Fruit fly (Drosophila melanogaster) whole organism, embryonic: ENCODE measurements around the gene CG10348.
A peak's percentile ranks its signal among the peaks of the same experiment; 100 is the strongest.

Experiments used
- Ada2b ChIP-seq: fragments of 200-800 bp; sonication (Bioruptor generic); IDR thresholded peaks from 2 replicates; pipeline ENCODE4 v1.3.6; 2022; ENCODE audit warnings: missing biosample characterization, missing genetic modification characterization
- CG10274 ChIP-seq: fragments of 200-800 bp; sonication (Bioruptor generic); optimal IDR thresholded peaks from 3 replicates; lab custom pipeline; 2017; ENCODE audit warnings: missing biosample characterization, mild to moderate bottlenecking, missing genetic modification characterization
- CG10366 ChIP-seq: fragments of 200-800 bp; sonication (Bioruptor generic); IDR thresholded peaks from 2 replicates; pipeline ENCODE4 v1.3.6; 2022; ENCODE audit warnings: missing biosample characterization, missing genetic modification characterization
- CG10431 ChIP-seq: fragments of 200-800 bp; sonication (Bioruptor generic); optimal IDR thresholded peaks from 3 replicates; lab custom pipeline; 2018; ENCODE audit warnings: missing biosample characterization, mild to moderate bottlenecking, missing genetic modification characterization
- CG11093 ChIP-seq: fragments of 200-800 bp; sonication (Bioruptor generic); IDR thresholded peaks from 3 replicates; pipeline ENCODE4 v1.3.6; 2022; ENCODE audit warnings: missing biosample characterization, missing genetic modification characterization
- CG11560 ChIP-seq: fragments of 200-800 bp; sonication (Bioruptor generic); IDR thresholded peaks from 3 replicates; pipeline ENCODE4 v1.3.6; 2022; ENCODE audit warnings: missing biosample characterization, missing genetic modification characterization
- CG14965 ChIP-seq: fragments of 200-800 bp; sonication (Bioruptor generic); optimal IDR thresholded peaks from 2 replicates; lab custom pipeline; 2016; ENCODE audit warnings: missing biosample characterization, missing genetic modification characterization, borderline replicate concordance
- CG15269 ChIP-seq: fragments of 200-800 bp; sonication (Bioruptor generic); optimal IDR thresholded peaks from 2 replicates; lab custom pipeline; 2018; ENCODE audit warnings: missing biosample characterization, mild to moderate bottlenecking, missing genetic modification characterization, moderate library complexity
- CG1647 ChIP-seq: fragments of 200-800 bp; sonication (Bioruptor generic); optimal IDR thresholded peaks from 3 replicates; lab custom pipeline; 2016; ENCODE audit warnings: missing biosample characterization, missing genetic modification characterization
- CG16779 ChIP-seq: fragments of 200-800 bp; sonication (Bioruptor generic); IDR thresholded peaks from 2 replicates; pipeline ENCODE4 v1.3.6; 2022; ENCODE audit warnings: missing biosample characterization, missing genetic modification characterization
- CG16813 ChIP-seq: fragments of 200-800 bp; sonication (Bioruptor generic); IDR thresholded peaks from 3 replicates; pipeline ENCODE4 v1.3.6; 2022; ENCODE audit warnings: missing biosample characterization, missing genetic modification characterization; ENCODE audit not compliant: partially characterized antibody
- CG2129 ChIP-seq: fragments of 200-800 bp; sonication (Bioruptor generic); IDR thresholded peaks from 2 replicates; pipeline ENCODE4 v1.3.6; 2022; ENCODE audit warnings: missing biosample characterization, missing genetic modification characterization; ENCODE audit not compliant: partially characterized antibody
- CG2202 ChIP-seq: fragments of 200-800 bp; sonication (Bioruptor generic); optimal IDR thresholded peaks from 2 replicates; lab custom pipeline; 2018; ENCODE audit warnings: missing biosample characterization, mild to moderate bottlenecking, missing genetic modification characterization
- CG2712 ChIP-seq: fragments of 200-800 bp; optimal IDR thresholded peaks from 3 replicates; lab custom pipeline; 2019; ENCODE audit warnings: missing biosample characterization, mild to moderate bottlenecking, missing genetic modification characterization, moderate library complexity
- CG2889 ChIP-seq: fragments of 200-800 bp; sonication (Bioruptor generic); IDR thresholded peaks from 3 replicates; pipeline ENCODE4 v1.3.6; 2022; ENCODE audit warnings: missing biosample characterization, missing genetic modification characterization
- CG30403 ChIP-seq: fragments of 200-800 bp; sonication (Bioruptor generic); optimal IDR thresholded peaks from 3 replicates; lab custom pipeline; 2016; ENCODE audit warnings: missing biosample characterization, missing genetic modification characterization
- CG3281 ChIP-seq: fragments of 200-800 bp; sonication (Bioruptor generic); optimal IDR thresholded peaks from 3 replicates; lab custom pipeline; 2017; ENCODE audit warnings: missing biosample characterization, mild to moderate bottlenecking, missing genetic modification characterization
- CG33557 ChIP-seq: fragments of 200-800 bp; sonication (Bioruptor generic); optimal IDR thresholded peaks from 2 replicates; lab custom pipeline; 2019; ENCODE audit warnings: missing biosample characterization, mild to moderate bottlenecking, missing genetic modification characterization, moderate library complexity
- CG6175 ChIP-seq: fragments of 200-800 bp; sonication (Bioruptor generic); IDR thresholded peaks from 3 replicates; pipeline ENCODE4 v1.3.6; 2022; ENCODE audit warnings: missing biosample characterization, missing genetic modification characterization
- CG6272 ChIP-seq: fragments of 200-800 bp; sonication (Bioruptor generic); IDR thresholded peaks from 2 replicates; pipeline ENCODE4 v1.3.6; 2022; ENCODE audit warnings: missing biosample characterization, missing genetic modification characterization
- CG8359 ChIP-seq: fragments of 200-800 bp; sonication (Bioruptor generic); optimal IDR thresholded peaks from 2 replicates; lab custom pipeline; 2017; ENCODE audit warnings: missing biosample characterization, mild to moderate bottlenecking, missing genetic modification characterization, borderline replicate concordance
- CG9932 ChIP-seq: fragments of 200-800 bp; sonication (Bioruptor generic); IDR thresholded peaks from 2 replicates; pipeline ENCODE4 v1.3.6; 2022; ENCODE audit warnings: missing biosample characterization, missing genetic modification characterization
- Chrac-16 ChIP-seq: fragments of 200-800 bp; sonication (Bioruptor generic); optimal IDR thresholded peaks from 3 replicates; lab custom pipeline; 2016; ENCODE audit warnings: missing biosample characterization, missing genetic modification characterization
- Deaf1 ChIP-seq: fragments of 200-800 bp; optimal IDR thresholded peaks from 3 replicates; lab custom pipeline; 2019; ENCODE audit warnings: missing biosample characterization, mild to moderate bottlenecking, missing genetic modification characterization, moderate library complexity
- Doc3 ChIP-seq: fragments of 200-800 bp; sonication (Bioruptor generic); IDR thresholded peaks from 3 replicates; pipeline ENCODE4 v1.3.6; 2022; ENCODE audit warnings: missing biosample characterization, missing genetic modification characterization; ENCODE audit not compliant: partially characterized antibody
- Dp ChIP-seq: fragments of 200-800 bp; sonication (Bioruptor generic); optimal IDR thresholded peaks from 2 replicates; lab custom pipeline; 2018; ENCODE audit warnings: missing biosample characterization, mild to moderate bottlenecking, missing genetic modification characterization, moderate library complexity
- E2f2 ChIP-seq: fragments of 200-800 bp; sonication (Bioruptor generic); IDR thresholded peaks from 2 replicates; pipeline ENCODE4 v1.3.6; 2022; ENCODE audit warnings: missing biosample characterization, missing genetic modification characterization
- H15 ChIP-seq: fragments of 200-800 bp; sonication (Bioruptor generic); IDR thresholded peaks from 3 replicates; pipeline ENCODE4 v1.3.6; 2022; ENCODE audit warnings: missing biosample characterization, missing genetic modification characterization
- Hmr ChIP-seq: fragments of 200-800 bp; sonication (Bioruptor generic); optimal IDR thresholded peaks from 3 replicates; lab custom pipeline; 2017; ENCODE audit warnings: mild to moderate bottlenecking, missing biosample characterization, missing genetic modification reagents, missing genetic modification characterization
- Lpt ChIP-seq: fragments of >200 bp; optimal IDR thresholded peaks from 2 replicates; lab custom pipeline; 2018; ENCODE audit warnings: missing biosample characterization, missing genetic modification characterization
- Max ChIP-seq: fragments of 200-800 bp; sonication (Bioruptor generic); optimal IDR thresholded peaks from 2 replicates; lab custom pipeline; 2016; ENCODE audit warnings: missing biosample characterization, mild to moderate bottlenecking, missing genetic modification characterization
- NK7.1 ChIP-seq: fragments of 200-800 bp; sonication (Bioruptor generic); optimal IDR thresholded peaks from 3 replicates; lab custom pipeline; 2016; ENCODE audit warnings: missing biosample characterization, missing genetic modification characterization
- Nf-YC ChIP-seq: fragments of 200-800 bp; optimal IDR thresholded peaks from 3 replicates; lab custom pipeline; 2019; ENCODE audit warnings: missing biosample characterization, mild to moderate bottlenecking, missing genetic modification characterization, moderate library complexity
- Sin3A ChIP-seq: fragments of >200 bp; optimal IDR thresholded peaks from 2 replicates; lab custom pipeline; 2018
- Sry-β ChIP-seq: fragments of 200-800 bp; sonication (Bioruptor generic); optimal IDR thresholded peaks from 2 replicates; lab custom pipeline; 2018; ENCODE audit warnings: missing biosample characterization, mild to moderate bottlenecking, missing genetic modification characterization, moderate library complexity
- Ssrp ChIP-seq: fragments of 200-800 bp; sonication (Bioruptor generic); optimal IDR thresholded peaks from 2 replicates; lab custom pipeline; 2018; ENCODE audit warnings: missing biosample characterization, mild to moderate bottlenecking, missing genetic modification characterization, moderate library complexity
- Stat92E ChIP-seq, 3 experiments: fragments of >200 bp in 2 of 3; fragments of 200-800 bp in 1 of 3; sonication (Bioruptor generic) in 1 of 3; optimal IDR thresholded peaks; 2 replicates each; lab custom pipeline; 2017 to 2019; ENCODE audit warnings: missing biosample characterization in 3 of 3, missing genetic modification characterization in 3 of 3, mild to moderate bottlenecking in 1 of 3, moderate library complexity in 1 of 3
- bbx ChIP-seq: fragments of 200-800 bp; sonication (Bioruptor generic); IDR thresholded peaks from 2 replicates; pipeline ENCODE4 v1.3.6; 2022; ENCODE audit warnings: missing biosample characterization, missing genetic modification characterization; ENCODE audit not compliant: partially characterized antibody
- bigmax ChIP-seq: fragments of 200-800 bp; sonication (Bioruptor generic); optimal IDR thresholded peaks from 2 replicates; lab custom pipeline; 2018; ENCODE audit warnings: missing biosample characterization, mild to moderate bottlenecking, missing genetic modification characterization
- btn ChIP-seq: fragments of 200-800 bp; sonication (Bioruptor generic); optimal IDR thresholded peaks from 2 replicates; lab custom pipeline; 2016; ENCODE audit warnings: missing biosample characterization, missing genetic modification characterization
- crc ChIP-seq: fragments of 200-800 bp; sonication (Bioruptor generic); optimal IDR thresholded peaks from 2 replicates; lab custom pipeline; 2016; ENCODE audit warnings: missing biosample characterization, missing genetic modification characterization
- dan ChIP-seq: fragments of 200-800 bp; sonication (Bioruptor generic); IDR thresholded peaks from 2 replicates; pipeline ENCODE4 v1.3.6; 2022; ENCODE audit warnings: missing biosample characterization, missing genetic modification characterization
- dimm ChIP-seq: fragments of 200-800 bp; sonication (Bioruptor generic); IDR thresholded peaks from 2 replicates; pipeline ENCODE4 v1.3.6; 2022; ENCODE audit warnings: missing biosample characterization, missing genetic modification characterization
- fd102C ChIP-seq: fragments of 200-800 bp; sonication (Bioruptor generic); optimal IDR thresholded peaks from 2 replicates; lab custom pipeline; 2018; ENCODE audit warnings: missing biosample characterization, mild to moderate bottlenecking, missing genetic modification characterization, moderate library complexity
- fd96Cb ChIP-seq: fragments of 200-800 bp; sonication (Bioruptor generic); optimal IDR thresholded peaks from 2 replicates; lab custom pipeline; 2018; ENCODE audit warnings: missing biosample characterization, mild to moderate bottlenecking, missing genetic modification characterization, moderate library complexity
- gem ChIP-seq: fragments of 200-800 bp; sonication (Bioruptor generic); optimal IDR thresholded peaks from 2 replicates; lab custom pipeline; 2019; ENCODE audit warnings: missing biosample characterization, mild to moderate bottlenecking, missing genetic modification characterization, moderate library complexity
- nom ChIP-seq: fragments of 200-800 bp; sonication (Bioruptor generic); optimal IDR thresholded peaks from 2 replicates; lab custom pipeline; 2017; ENCODE audit warnings: missing biosample characterization, missing genetic modification characterization, mild to moderate bottlenecking, moderate library complexity, missing genetic modification reagents
- pnt ChIP-seq: fragments of 200-800 bp; sonication (Bioruptor generic); optimal IDR thresholded peaks from 3 replicates; lab custom pipeline; 2016; ENCODE audit warnings: missing biosample characterization, missing genetic modification characterization
- pros ChIP-seq: fragments of 200-800 bp; sonication (Bioruptor generic); optimal IDR thresholded peaks from 3 replicates; lab custom pipeline; 2019; ENCODE audit warnings: missing biosample characterization, mild to moderate bottlenecking, missing genetic modification characterization, moderate library complexity
- ro ChIP-seq: fragments of 200-800 bp; sonication (Bioruptor generic); IDR thresholded peaks from 2 replicates; pipeline ENCODE4 v1.3.6; 2022; ENCODE audit warnings: missing biosample characterization, missing genetic modification characterization
- seq ChIP-seq: fragments of 200-800 bp; sonication (Bioruptor generic); IDR thresholded peaks from 2 replicates; pipeline ENCODE4 v1.3.6; 2022; ENCODE audit warnings: missing biosample characterization, missing genetic modification characterization
- yki ChIP-seq: fragments of >200 bp; optimal IDR thresholded peaks from 3 replicates; lab custom pipeline; 2018

The CG10348 gene

dm6 chr2L:18689376-18689775 lies 42.9 kb downstream of the CG10348 start, which contains the start of gene CG10336 (continued):
- TF ChIP-seq gem (tag; lab: Kevin White, UChicago): no peak
- no peak for TF ChIP-seq CG14965 (GFP tag; lab: Kevin White, UChicago)
- no peak for TF ChIP-seq CG6272 (GFP tag; lab: Robert Waterston, UW)
- no peak for TF ChIP-seq CG1647 (GFP tag; lab: Kevin White, UChicago)
- no peak for TF ChIP-seq CG2202 (tag; lab: Kevin White, UChicago)
- TF ChIP-seq CG15269 (tag; lab: Kevin White, UChicago): no peak
- TF ChIP-seq CG10366 (GFP tag; lab: Robert Waterston, UW): no peak
- TF ChIP-seq pros (GFP tag; lab: Kevin White, UChicago): no peak
- no peak for TF ChIP-seq CG2889 (GFP tag; lab: Robert Waterston, UW)
- no peak for TF ChIP-seq CG2712 (tag; lab: Kevin White, UChicago)
- no peak for TF ChIP-seq CG3281 (GFP tag; lab: Kevin White, UChicago)
- TF ChIP-seq CG11560 (tag; lab: Robert Waterston, UW): no peak
- no peak for TF ChIP-seq ro (GFP tag; lab: Robert Waterston, UW)
- no peak for TF ChIP-seq CG6175 (GFP tag; lab: Robert Waterston, UW)
- TF ChIP-seq Dp (GFP tag; lab: Kevin White, UChicago): peak; percentile 89
- TF ChIP-seq E2f2 (GFP tag; lab: Robert Waterston, UW): peak; percentile 91
- no peak for TF ChIP-seq fd102C
- TF ChIP-seq dimm (GFP tag; lab: Robert Waterston, UW): no peak
- no peak for TF ChIP-seq Ada2b (GFP tag; lab: Robert Waterston, UW)
- TF ChIP-seq CG11093 (GFP tag; lab: Robert Waterston, UW): no peak
- TF ChIP-seq bbx: peak; percentile 42; the same call in 1 of the 2 replicates
- peak; percentile 0 for TF ChIP-seq Chrac-16 (GFP tag; lab: Kevin White, UChicago)
- no peak for TF ChIP-seq crc (GFP tag; lab: Kevin White, UChicago)
- no peak for TF ChIP-seq btn (GFP tag; lab: Kevin White, UChicago)
- TF ChIP-seq seq (GFP tag; lab: Robert Waterston, UW): no peak
- no peak for TF ChIP-seq Lpt (GFP tag; lab: Kevin White, UChicago)
- no peak for TF ChIP-seq CG16779 (GFP tag; lab: Robert Waterston, UW)
- no peak for TF ChIP-seq Max
- TF ChIP-seq CG16813 (GFP tag; lab: Robert Waterston, UW): peak; percentile 49
- no peak for TF ChIP-seq CG30403
- no peak for TF ChIP-seq nom (GFP tag; lab: Kevin White, UChicago)
- TF ChIP-seq CG9932 (GFP tag; lab: Robert Waterston, UW): peak; percentile 36; the same call in 1 of the 2 replicates
- no peak for TF ChIP-seq pnt (GFP tag; lab: Kevin White, UChicago)
- no peak for TF ChIP-seq bigmax (GFP tag; lab: Kevin White, UChicago)
- TF ChIP-seq Deaf1 (tag; lab: Kevin White, UChicago): no peak
- TF ChIP-seq NK7.1 (GFP tag; lab: Kevin White, UChicago): no peak
- TF ChIP-seq Ssrp: no peak
- no peak for TF ChIP-seq CG33557 (GFP tag; lab: Kevin White, UChicago)
- no peak for TF ChIP-seq CG10431 (GFP tag; lab: Kevin White, UChicago)
- TF ChIP-seq fd96Cb (tag; lab: Kevin White, UChicago): no peak
- peak; percentile 49 for TF ChIP-seq yki (lab: Kevin White, UChicago)
- peak; percentile 53 for TF ChIP-seq Sry-β (GFP tag; lab: Kevin White, UChicago)
- no peak for TF ChIP-seq CG8359
- TF ChIP-seq CG10274 (GFP tag; lab: Kevin White, UChicago): no peak
- peak; percentile 49 for TF ChIP-seq Sin3A (lab: Kevin White, UChicago)
- TF ChIP-seq dan (GFP tag; lab: Robert Waterston, UW): no peak
- TF ChIP-seq Stat92E (GFP tag; optimal IDR thresholded peaks at IDR 0.05; lab: Kevin White, UChicago): no peak
- TF ChIP-seq Hmr (GFP tag; lab: Kevin White, UChicago): no peak
- no peak for TF ChIP-seq Nf-YC (tag; lab: Kevin White, UChicago)
- TF ChIP-seq Doc3 (GFP tag; lab: Robert Waterston, UW): peak; percentile 54
- TF ChIP-seq H15 (GFP tag; lab: Robert Waterston, UW): no peak
- peak; percentile 42 for TF ChIP-seq CG2129
